Fruit fly (Drosophila melanogaster) whole organism: ENCODE data around the gene CG14275.

Experiments
- CG8478 ChIP-seq: fragments of >200 bp; optimal IDR thresholded peaks from 2 replicates; lab custom pipeline; 2018; ENCODE audit warnings: inconsistent platforms
- Dll ChIP-seq: fragments of >200 bp; optimal IDR thresholded peaks from 2 replicates; lab custom pipeline; 2017
- EcR ChIP-seq, 2 experiments: fragments of >200 bp; optimal IDR thresholded peaks; 2 replicates each; lab custom pipeline; 2017; ENCODE audit warnings: missing biosample characterization in 2 of 2, missing genetic modification characterization in 2 of 2, missing genetic modification reagents in 2 of 2
- pan ChIP-seq: fragments of >200 bp; optimal IDR thresholded peaks from 2 replicates; lab custom pipeline; 2017
- psq ChIP-seq: fragments of >200 bp; optimal IDR thresholded peaks from 2 replicates; lab custom pipeline; 2017

DNA sequence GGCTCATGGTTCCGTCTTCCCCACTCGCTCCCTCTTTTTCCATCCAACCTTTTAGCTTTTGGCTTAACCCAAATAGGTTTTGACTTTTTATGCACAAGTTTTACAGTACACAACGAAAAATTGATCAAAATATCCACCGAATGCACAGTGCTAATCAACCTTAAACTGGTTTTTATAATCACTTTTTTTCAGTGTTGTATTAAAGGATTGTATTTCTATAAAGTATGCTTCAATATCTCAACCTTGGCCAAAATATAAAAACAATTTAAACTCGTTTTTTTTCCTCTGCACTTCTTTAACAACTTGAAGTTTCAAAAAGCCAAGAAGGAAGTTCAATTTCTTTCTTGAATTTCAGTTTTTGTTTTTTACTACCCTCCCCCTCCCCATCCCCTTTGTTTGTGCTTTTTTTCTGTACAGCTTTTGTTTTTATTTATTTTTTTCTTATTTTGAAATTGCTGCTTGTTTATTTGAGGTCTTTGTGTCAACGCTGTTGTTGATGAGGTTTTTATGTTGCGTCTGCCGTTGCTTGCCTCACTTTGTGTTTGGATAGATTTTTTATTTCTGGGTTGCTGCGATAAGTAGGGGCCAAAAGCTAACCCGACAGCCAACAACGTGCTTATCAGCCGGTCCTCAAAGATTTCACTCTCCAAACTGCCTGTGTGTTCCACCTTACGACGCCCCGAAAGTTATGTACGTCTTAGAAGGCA lies 42.2 kb upstream of the CG14275 start:
- no peak for TF ChIP-seq CG8478
- TF ChIP-seq psq (lab: Kevin White, UChicago), result no peak
- no peak for TF ChIP-seq Dll (lab: Kevin White, UChicago)
- no peak for TF ChIP-seq pan (lab: Kevin White, UChicago)
- no peak for TF ChIP-seq EcR (GFP tag; optimal IDR thresholded peaks at IDR 0.05; lab: Kevin White, UChicago)
